Worm (Caenorhabditis elegans): ENCODE results near the gene F44E7.5.
"Not testable (repeated sequence)": the region's sequence is repeated elsewhere in the genome, so short reads cannot be mapped to it uniquely, and the experiment has no call there.

F44E7.5 gene

DNA sequence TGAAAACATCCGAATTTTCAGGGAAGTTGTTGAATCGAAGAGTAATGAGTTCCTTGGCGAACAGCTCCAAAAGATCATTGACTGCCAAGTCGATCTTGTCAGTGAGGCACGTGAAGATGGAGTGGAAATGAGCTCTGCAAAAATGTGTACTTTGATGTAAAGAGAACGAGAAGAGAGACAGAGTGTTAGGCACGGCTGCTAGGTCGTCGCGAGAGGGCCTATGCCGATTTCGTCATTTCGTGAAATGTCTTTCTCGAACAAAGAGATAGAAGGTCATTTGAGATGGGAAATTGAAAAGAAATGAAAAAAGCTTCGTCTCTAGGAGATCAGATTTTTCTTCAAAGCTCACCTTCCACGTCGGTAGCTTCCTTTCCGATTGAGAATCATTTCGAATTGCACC, 738 bp downstream of the F44E7.5 start (continued):
- no peak for TF ChIP-seq sdz-12 (GFP tag; optimal IDR thresholded peaks at IDR 0.05)
- no peak for TF ChIP-seq F49E8.2 (tag; optimal IDR thresholded peaks at IDR 0.05; ENCODE audit: borderline replicate concordance)
- TF ChIP-seq zfp-2 (tag; optimal IDR thresholded peaks at IDR 0.05) = no peak
- no peak for TF ChIP-seq R02D3.7 (tag; optimal IDR thresholded peaks at IDR 0.05)
- no peak for TF ChIP-seq ZK546.5 (tag; optimal IDR thresholded peaks at IDR 0.05)
- TF ChIP-seq madf-5 (GFP tag; IDR thresholded peaks at IDR 0.05) = no peak

DNA sequence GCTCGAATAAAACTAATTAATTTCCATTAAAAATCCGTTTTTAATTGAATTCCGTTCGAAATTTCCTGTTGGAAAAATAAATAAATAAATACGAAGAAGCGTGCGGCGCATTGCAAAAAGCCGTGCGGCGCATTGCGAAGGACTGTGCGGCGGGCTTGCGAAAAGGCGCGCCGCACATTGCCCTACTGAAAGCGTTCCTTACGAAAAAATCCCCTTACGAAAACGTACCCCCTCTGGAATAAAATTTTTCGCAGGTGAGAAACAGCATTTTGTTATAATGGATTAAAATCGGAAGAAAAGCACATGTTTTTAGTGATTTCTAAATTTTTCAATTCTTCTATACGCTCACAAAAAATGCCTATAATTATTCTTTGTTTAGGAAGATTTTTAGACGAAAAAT, 2.5 kb downstream of the F44E7.5 start:
- TF ChIP-seq D1046.2 (GFP tag; IDR thresholded peaks at IDR 0.05) (0 out of 2 replicates have a peak, but pooled peaks have one; percentile 11), hmg-1.1 (GFP tag; IDR thresholded peaks at IDR 0.05) (peak; percentile 70), Y48G9A.11 (GFP tag; IDR thresholded peaks at IDR 0.05) (0 out of 2 replicates have a peak, but pooled peaks have one; percentile 10), nhr-42 (GFP tag; IDR thresholded peaks at IDR 0.05) (0 out of 2 replicates have a peak, but pooled peaks have one; percentile 18), pha-4 (GFP tag; IDR thresholded peaks at IDR 0.05) (peak; percentile 67), T26A8.4 (GFP tag; IDR thresholded peaks at IDR 0.05) (peak; percentile 86), php-3 (GFP tag; IDR thresholded peaks at IDR 0.05) (peak; percentile 51; the same call in 1 of the 2 replicates), lin-38 (GFP tag; IDR thresholded peaks at IDR 0.05) (peak; percentile 85), ctbp-1 (GFP tag; IDR thresholded peaks at IDR 0.05) (peak; percentile 44; the same call in 1 of the 2 replicates), vab-7 (GFP tag; IDR thresholded peaks at IDR 0.05) (0 out of 2 replicates have a peak, but pooled peaks have one; percentile 33), mdt-29 (GFP tag; IDR thresholded peaks at IDR 0.05) (0 out of 2 replicates have a peak, but pooled peaks have one; percentile 46), egl-43 (GFP tag; IDR thresholded peaks at IDR 0.05) (peak; percentile 68; the same call in 1 of the 2 replicates), set-16 (GFP tag; IDR thresholded peaks at IDR 0.05) (peak; percentile 55; the same call in 1 of the 2 replicates), ceh-44 (GFP tag; IDR thresholded peaks at IDR 0.05) (0 out of 2 replicates have a peak, but pooled peaks have one; percentile 34), dmd-6 (GFP tag; IDR thresholded peaks at IDR 0.05) (peak; percentile 29; the same call in 1 of the 2 replicates)
- not testable (repeated sequence) for TF ChIP-seq pha-4 (tag; optimal IDR thresholded peaks at IDR 0.05)

DNA sequence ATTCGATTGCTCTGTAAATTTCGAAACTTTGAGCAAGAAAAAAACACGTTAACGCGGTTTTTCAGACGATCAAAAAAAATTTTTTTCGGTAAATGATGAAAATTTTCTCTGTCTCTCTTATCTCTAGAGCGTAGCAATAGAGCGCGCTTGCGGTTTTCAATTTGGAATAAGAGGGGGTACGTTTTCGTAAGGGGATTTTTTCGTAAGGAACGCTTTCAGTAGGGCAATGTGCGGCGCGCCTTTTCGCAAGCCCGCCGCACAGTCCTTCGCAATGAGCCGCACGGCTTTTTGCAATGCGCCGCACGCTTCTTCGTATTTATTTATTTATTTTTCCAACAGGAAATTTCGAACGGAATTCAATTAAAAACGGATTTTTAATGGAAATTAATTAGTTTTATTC, 3.8 kb downstream of the F44E7.5 start, which contains the start of gene F44E7.4:
TSS of gene F44E7.4 (minus strand) at position 13 of the 400 bp plus-strand sequence.
- TF ChIP-seq nhr-6 (tag; optimal IDR thresholded peaks at IDR 0.05) (peak; percentile 25), zip-11 (GFP tag; IDR thresholded peaks at IDR 0.05) (peak; percentile 83; the same call in 1 of the 2 replicates), zfp-3 (GFP tag; conservative IDR thresholded peaks at IDR 0.05) (peak; percentile 76; the same call in 1 of the 2 replicates), ctbp-1 (GFP tag; IDR thresholded peaks at IDR 0.05) (peak; percentile 85), Y105C5A.15 (GFP tag; IDR thresholded peaks at IDR 0.05) (peak; percentile 80; the same call in 1 of the 2 replicates), hlh-30 (tag; optimal IDR thresholded peaks at IDR 0.05; ENCODE audit: insufficient read depth) (peak; percentile 28), hlh-11 (tag; optimal IDR thresholded peaks at IDR 0.05) (peak; percentile 32), nhr-41 (GFP tag; IDR thresholded peaks at IDR 0.05) (peak; percentile 86), tra-1 (GFP tag; IDR thresholded peaks at IDR 0.05) (peak; percentile 79; the same call in 1 of the 2 replicates), F49E8.2 (tag; optimal IDR thresholded peaks at IDR 0.05; ENCODE audit: borderline replicate concordance) (peak; percentile 24), unc-130 (GFP tag; optimal IDR thresholded peaks at IDR 0.05) (peak; percentile 14), pha-4 (GFP tag; IDR thresholded peaks at IDR 0.05) (peak; percentile 91), mxl-2 (GFP tag; conservative IDR thresholded peaks at IDR 0.05) (peak; percentile 74), lin-13 (GFP tag; optimal IDR thresholded peaks at IDR 0.05) (peak; percentile 17), mes-2 (tag; optimal IDR thresholded peaks at IDR 0.05; ENCODE audit: poor library complexity, severe bottlenecking) (peak; percentile 77), madf-9 (GFP tag; conservative IDR thresholded peaks at IDR 0.05) (peak; percentile 79), lin-38 (GFP tag; IDR thresholded peaks at IDR 0.05) (peak; percentile 98), F44E2.7 (GFP tag; IDR thresholded peaks at IDR 0.05) (0 out of 2 replicates have a peak, but pooled peaks have one; percentile 36), daf-19 (GFP tag; conservative IDR thresholded peaks at IDR 0.05) (0 out of 2 replicates have a peak, but pooled peaks have one; percentile 18), ceh-44 (GFP tag; IDR thresholded peaks at IDR 0.05) (peak; percentile 92), ceh-20 (GFP tag; IDR thresholded peaks at IDR 0.05) (peak; percentile 90), T20F7.1 (GFP tag; optimal IDR thresholded peaks at IDR 0.05) (peak; percentile 1), dve-1 (tag; optimal IDR thresholded peaks at IDR 0.05; ENCODE audit: insufficient read depth) (peak; percentile 24), snpc-1.2 (GFP tag; IDR thresholded peaks at IDR 0.05) (peak; percentile 90), lsy-2 (tag; optimal IDR thresholded peaks at IDR 0.05) (peak in 1 of 2 experiments; percentile 51), arid-1 (GFP tag; conservative IDR thresholded peaks at IDR 0.05) (peak; percentile 95), saeg-2 (GFP tag; IDR thresholded peaks at IDR 0.05) (peak; percentile 82), nhr-28 (tag; optimal IDR thresholded peaks at IDR 0.05) (peak; percentile 38)
- TF ChIP-seq pha-4 (tag; optimal IDR thresholded peaks at IDR 0.05) = not testable (repeated sequence)

Data from whole organism, L4 larva.